Worm (Caenorhabditis elegans) whole organism, young adult: ENCODE measurements around the gene Y37E11AL.2.

ENCODE experiments used
- atf-7 ChIP-seq: sonication (generic microtip); optimal IDR thresholded peaks from 2 replicates; lab custom pipeline; 2017; ENCODE audit warnings: mild to moderate bottlenecking, missing genetic modification characterization, missing compliant biosample characterization
- let-526 ChIP-seq: fragments of 200-800 bp; sonication (Bioruptor generic); IDR thresholded peaks from 2 replicates; pipeline ENCODE4 v1.3.6; 2022; ENCODE audit warnings: missing genetic modification reagents, missing genetic modification characterization, missing compliant biosample characterization
- mes-4 ChIP-seq: sonication (generic microtip); optimal IDR thresholded peaks from 2 replicates; lab custom pipeline; 2016; ENCODE audit warnings: missing genotype, missing genetic modification characterization, missing compliant biosample characterization
- rpc-1 ChIP-seq, 2 experiments: fragments of 150-350 bp in 1 of 2; sonication (generic microtip) in 1 of 2; optimal IDR thresholded peaks; 2 replicates each; lab custom pipeline; 2014 to 2018; ENCODE audit warnings: missing biosample characterization in 1 of 2, missing genetic modification characterization in 1 of 2, missing genetic modification reagents in 1 of 2, missing genotype in 1 of 2
- xnd-1 ChIP-seq: sonication (generic microtip); optimal IDR thresholded peaks from 2 replicates; lab custom pipeline; 2016; ENCODE audit warnings: missing genotype, missing genetic modification reagents, missing genetic modification characterization, missing compliant biosample characterization

ce11 chrIV:3698201-3698600, at the start of gene Y37E11AL.2:
- TF ChIP-seq let-526 (GFP tag; lab: Robert Waterston, UW): no peak
- TF ChIP-seq rpc-1 (optimal IDR thresholded peaks at IDR 0.05; lab: Kevin White, UChicago): no peak
- TF ChIP-seq rpc-1 (tag; optimal IDR thresholded peaks at IDR 0.05; lab: Kevin White, UChicago): no peak
- no peak for TF ChIP-seq atf-7
- TF ChIP-seq xnd-1 (tag; lab: Kevin White, UChicago): no peak
- TF ChIP-seq mes-4 (tag; lab: Kevin White, UChicago): no peak
